Fruit fly (Drosophila melanogaster): ENCODE measurements around the gene bib.

Gene bib

DNA sequence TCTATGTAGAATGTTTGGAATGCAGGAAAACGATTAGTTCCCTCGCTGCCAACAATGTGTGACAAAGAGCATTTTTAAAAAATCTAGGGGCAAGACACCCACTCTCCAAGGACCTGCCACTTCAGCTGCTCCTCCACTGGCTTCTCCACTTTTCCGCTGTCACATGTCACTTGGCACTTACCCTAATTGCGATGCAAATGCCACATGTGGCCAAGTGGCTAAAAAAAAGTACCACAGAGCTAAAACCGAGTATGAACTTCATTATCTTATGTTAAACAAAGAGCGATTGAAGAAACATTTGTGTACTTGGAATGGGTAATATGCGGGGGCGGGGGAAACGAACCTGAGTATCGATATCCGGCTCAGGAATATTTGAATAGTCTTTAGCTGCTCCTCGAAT, 4.8 kb downstream of the bib start:
- TF ChIP-seq h (optimal IDR thresholded peaks at IDR 0.05) = no peak
- TF ChIP-seq Myc (optimal IDR thresholded peaks at IDR 0.05) = no peak

dm6 chr2L:9989846-9990506, 5.5 kb downstream of the bib start:
- TF ChIP-seq Myc (optimal IDR thresholded peaks at IDR 0.05) = no peak
- TF ChIP-seq psq (optimal IDR thresholded peaks at IDR 0.05) = no peak
- TF ChIP-seq insv (optimal IDR thresholded peaks at IDR 0.05) = no peak
- no peak for TF ChIP-seq Sin3A (optimal IDR thresholded peaks at IDR 0.05)
- TF ChIP-seq h (optimal IDR thresholded peaks at IDR 0.05) = no peak
- TF ChIP-seq ttk (optimal IDR thresholded peaks at IDR 0.05) = no peak

DNA sequence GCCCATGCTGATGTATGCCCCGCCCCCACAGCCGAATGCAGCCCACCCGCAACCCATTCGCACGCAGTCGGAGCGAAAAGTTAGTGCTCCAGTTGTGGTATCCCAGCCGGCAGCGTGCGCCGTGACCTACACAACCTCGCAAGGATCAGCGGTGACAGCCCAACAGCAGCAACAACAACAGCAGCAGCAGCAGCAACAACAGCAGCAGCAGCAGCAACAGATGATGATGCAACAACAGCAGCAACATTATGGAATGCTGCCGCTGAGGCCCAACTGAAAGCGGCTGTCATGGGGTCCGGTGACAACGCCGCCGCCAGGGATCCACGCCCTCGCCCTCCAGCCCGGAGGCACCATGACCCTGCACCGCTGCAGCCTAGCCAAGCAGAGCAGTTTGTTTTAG, 9.9 kb downstream of the bib start:
- no peak for TF ChIP-seq Sin3A (optimal IDR thresholded peaks at IDR 0.05)
- no peak for TF ChIP-seq ttk (optimal IDR thresholded peaks at IDR 0.05)
- no peak for TF ChIP-seq insv (optimal IDR thresholded peaks at IDR 0.05)
- no peak for TF ChIP-seq psq (optimal IDR thresholded peaks at IDR 0.05)
- no peak for TF ChIP-seq Myc (optimal IDR thresholded peaks at IDR 0.05)
- TF ChIP-seq h (optimal IDR thresholded peaks at IDR 0.05) = no peak

DNA sequence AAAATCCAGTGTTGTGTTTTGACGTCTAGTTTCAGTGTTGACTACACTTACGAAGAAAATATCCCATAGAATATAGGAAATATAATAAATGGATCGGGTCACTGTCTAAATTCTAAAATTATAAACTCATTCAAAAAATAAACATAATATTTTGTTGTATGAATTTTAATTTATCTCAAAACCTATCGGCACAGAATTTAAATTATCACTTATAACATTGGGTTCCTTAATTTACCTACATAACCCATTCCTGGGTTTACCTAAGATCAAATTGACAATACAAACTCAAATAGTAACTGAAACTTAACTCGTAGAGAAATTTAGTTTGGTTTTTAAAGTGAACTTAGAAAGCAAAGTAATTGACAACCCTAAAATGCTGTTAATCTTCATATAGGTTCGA, 12.1 kb downstream of the bib start:
- TF ChIP-seq Sin3A (optimal IDR thresholded peaks at IDR 0.05) (no peak), Myc (optimal IDR thresholded peaks at IDR 0.05) (no peak), h (optimal IDR thresholded peaks at IDR 0.05) (no peak), psq (optimal IDR thresholded peaks at IDR 0.05) (no peak), ttk (optimal IDR thresholded peaks at IDR 0.05) (no peak), insv (optimal IDR thresholded peaks at IDR 0.05) (no peak)

DNA sequence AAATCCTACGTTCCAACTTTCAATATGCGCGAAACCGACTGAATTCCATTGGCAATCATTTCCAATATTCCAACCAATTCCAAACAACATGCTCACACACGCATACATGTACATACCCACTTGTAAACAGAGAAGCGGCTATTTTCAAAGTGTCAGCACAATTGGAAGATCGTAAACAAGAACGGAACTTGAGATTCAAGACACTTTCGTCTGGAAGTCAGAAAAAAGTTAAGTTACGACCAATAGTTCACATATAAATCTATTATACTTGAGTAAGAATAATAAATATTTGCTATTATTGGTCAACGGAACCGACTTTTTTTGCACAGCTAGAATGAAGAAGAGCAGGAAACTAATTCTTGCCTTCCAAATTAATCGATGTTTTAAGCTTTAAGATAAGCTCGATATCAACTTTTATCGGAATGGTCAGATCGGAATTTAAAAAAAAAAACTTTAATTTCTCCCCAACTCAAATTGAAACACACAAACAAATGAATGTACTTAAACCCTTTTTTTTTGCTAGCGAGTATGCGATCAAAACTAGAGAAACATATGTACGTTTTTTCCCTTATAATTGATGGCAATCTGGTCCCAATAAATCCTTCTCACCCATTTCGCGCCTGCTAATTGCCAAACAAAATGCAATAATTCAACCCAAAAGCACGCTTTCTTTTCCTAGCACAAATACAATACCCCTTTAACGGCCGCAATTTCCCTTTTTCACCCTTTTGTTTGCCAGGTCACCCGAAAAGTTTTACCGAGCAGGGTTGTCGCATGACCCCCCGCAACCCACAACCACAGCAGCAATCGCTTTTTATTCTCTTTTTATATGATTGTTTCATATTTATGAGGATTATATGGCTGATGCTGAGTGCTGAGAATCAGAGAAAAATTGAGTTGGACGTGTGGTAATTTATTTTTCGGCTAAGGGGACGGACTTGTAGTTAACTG, 18.2 kb downstream of the bib start, which contains the start of the genes CG31875 and SoYb:
CG31875 (minus strand) TSS at position 329 of the 951 bp plus-strand sequence.
SoYb (minus strand) TSS at position 329 of the 951 bp plus-strand sequence.
- TF ChIP-seq Sin3A (optimal IDR thresholded peaks at IDR 0.05) (no peak), insv (optimal IDR thresholded peaks at IDR 0.05) (no peak), h (optimal IDR thresholded peaks at IDR 0.05) (no peak), Myc (optimal IDR thresholded peaks at IDR 0.05) (no peak), ttk (optimal IDR thresholded peaks at IDR 0.05) (no peak), psq (optimal IDR thresholded peaks at IDR 0.05) (no peak)

dm6 chr2L:10003593-10003992, 19.1 kb downstream of the bib start, which contains the start of gene Ndf:
Gene Ndf, plus strand, starts transcription at chr2L:10003832.
- TF ChIP-seq Myc (optimal IDR thresholded peaks at IDR 0.05) (no peak), psq (optimal IDR thresholded peaks at IDR 0.05) (no peak), Sin3A (optimal IDR thresholded peaks at IDR 0.05) (no peak), ttk (optimal IDR thresholded peaks at IDR 0.05) (no peak), h (optimal IDR thresholded peaks at IDR 0.05) (no peak), insv (optimal IDR thresholded peaks at IDR 0.05) (no peak)

DNA sequence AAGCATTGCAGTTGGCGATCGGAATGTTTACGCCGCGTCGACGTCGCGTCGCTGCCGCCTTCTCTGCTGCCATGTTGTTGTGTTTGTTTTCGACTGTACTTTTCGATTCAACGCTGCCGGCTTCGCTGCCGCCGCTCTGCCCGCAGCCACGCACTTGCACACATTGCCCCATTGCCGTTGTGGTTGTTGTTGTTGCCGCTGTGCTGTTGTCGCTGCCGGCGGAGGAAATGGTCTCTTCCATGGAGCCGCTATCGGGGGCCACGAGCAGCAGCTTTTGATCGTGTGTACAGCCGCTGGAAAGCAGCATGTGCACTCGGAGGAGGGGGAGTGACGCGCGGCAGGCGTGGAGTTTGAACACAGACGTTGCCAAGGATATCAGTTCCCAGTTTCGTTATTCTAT, 20.1 kb downstream of the bib start:
- TF ChIP-seq insv (optimal IDR thresholded peaks at IDR 0.05) (no peak), Myc (optimal IDR thresholded peaks at IDR 0.05) (no peak), psq (optimal IDR thresholded peaks at IDR 0.05) (no peak), h (optimal IDR thresholded peaks at IDR 0.05) (no peak), ttk (optimal IDR thresholded peaks at IDR 0.05) (no peak), Sin3A (optimal IDR thresholded peaks at IDR 0.05) (no peak)

- no peak for TF ChIP-seq psq (optimal IDR thresholded peaks at IDR 0.05)
- no peak for TF ChIP-seq h (optimal IDR thresholded peaks at IDR 0.05)
- TF ChIP-seq Myc (optimal IDR thresholded peaks at IDR 0.05) = no peak
- no peak for TF ChIP-seq insv (optimal IDR thresholded peaks at IDR 0.05)
- TF ChIP-seq Sin3A (optimal IDR thresholded peaks at IDR 0.05) = no peak
- TF ChIP-seq ttk (optimal IDR thresholded peaks at IDR 0.05) = no peak
Observed at dm6 chr2L:10009293-10009695, 24.8 kb downstream of the bib start, which contains the start of gene Trp1. Gene Trp1, plus strand, starts transcription at chr2L:10009381.

DNA sequence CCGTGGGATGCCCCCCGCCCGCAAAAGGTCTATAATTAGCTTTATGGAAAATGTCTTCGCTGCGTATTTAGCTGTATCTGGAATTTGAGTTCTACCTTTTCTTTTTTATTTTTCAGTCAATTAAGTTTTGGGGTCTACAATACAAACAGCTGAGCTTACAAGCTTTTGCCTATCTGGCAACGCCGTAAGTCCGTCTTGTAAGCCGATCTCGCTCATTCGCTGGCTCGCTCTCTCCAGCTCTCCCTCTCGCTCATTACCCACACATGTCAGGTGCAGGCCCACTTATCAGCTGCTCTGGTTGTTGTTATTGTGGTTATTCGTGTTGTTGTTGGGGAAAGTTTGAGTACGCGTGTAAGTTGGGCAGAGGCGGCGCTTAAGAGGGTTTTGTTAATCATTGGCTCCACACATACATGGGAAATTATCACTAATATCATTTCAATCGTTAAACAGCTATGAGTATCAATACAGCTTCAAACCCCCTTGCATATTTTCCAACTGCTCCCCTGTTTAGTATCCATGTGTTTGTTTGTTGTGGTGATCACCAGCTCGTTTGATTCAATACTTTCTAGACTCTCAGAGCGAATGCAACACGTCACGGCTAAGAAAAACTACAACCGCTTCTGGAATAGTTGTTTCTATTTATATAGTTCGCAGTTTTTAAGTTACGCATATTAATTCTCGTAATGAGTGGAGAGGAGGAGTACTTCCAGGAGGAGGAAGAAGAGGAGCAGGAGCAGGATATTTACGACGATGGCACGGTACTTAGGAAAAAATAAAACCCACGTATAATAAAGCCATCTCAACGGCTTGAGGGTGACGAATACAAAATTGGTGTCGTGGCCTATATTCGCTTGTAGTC, 25.6 kb downstream of the bib start:
- TF ChIP-seq Sin3A (optimal IDR thresholded peaks at IDR 0.05) = no peak
- no peak for TF ChIP-seq h (optimal IDR thresholded peaks at IDR 0.05)
- no peak for TF ChIP-seq insv (optimal IDR thresholded peaks at IDR 0.05)
- no peak for TF ChIP-seq psq (optimal IDR thresholded peaks at IDR 0.05)
- no peak for TF ChIP-seq ttk (optimal IDR thresholded peaks at IDR 0.05)
- TF ChIP-seq Myc (optimal IDR thresholded peaks at IDR 0.05) = no peak

- TF ChIP-seq psq (optimal IDR thresholded peaks at IDR 0.05) (no peak), h (optimal IDR thresholded peaks at IDR 0.05) (no peak), insv (optimal IDR thresholded peaks at IDR 0.05) (no peak)
Observed at dm6 chr2L:10017363-10017762, 32.9 kb downstream of the bib start, which contains the start of gene CG13131. Gene CG13131, minus strand, starts transcription at chr2L:10017463.

DNA sequence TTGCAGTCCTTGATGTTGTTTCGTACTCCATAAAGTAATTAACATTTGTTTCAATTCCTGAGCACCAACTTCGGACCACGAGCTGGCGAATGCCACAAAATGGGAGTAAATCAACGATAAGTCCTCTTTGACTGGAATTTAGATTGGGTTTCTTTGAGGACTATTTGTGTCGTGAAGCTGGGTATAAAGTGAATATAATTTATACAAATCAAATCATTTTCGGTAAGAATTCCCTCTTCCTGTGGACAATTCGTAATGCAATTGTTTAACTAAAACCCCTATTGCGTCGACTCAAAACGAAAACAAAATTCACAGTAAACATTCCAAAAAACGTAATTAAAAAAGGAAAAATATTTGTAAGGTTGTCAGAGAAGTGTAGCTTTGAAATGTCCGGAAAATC, 41.9 kb downstream of the bib start, which contains the start of gene CG13127:
CG13127 (plus strand) TSS at position 301 of the 400 bp plus-strand sequence.
- TF ChIP-seq h (optimal IDR thresholded peaks at IDR 0.05) (no peak), Myc (optimal IDR thresholded peaks at IDR 0.05) (no peak), insv (optimal IDR thresholded peaks at IDR 0.05) (no peak), psq (optimal IDR thresholded peaks at IDR 0.05) (no peak), ttk (optimal IDR thresholded peaks at IDR 0.05) (no peak), Sin3A (optimal IDR thresholded peaks at IDR 0.05) (no peak)
